Worm (Caenorhabditis elegans) whole organism, L2 larva: ENCODE results near the gene T06E4.21.

Source experiments
- C34F6.9 ChIP-seq: fragments of 150-350 bp; optimal IDR thresholded peaks from 2 replicates; lab custom pipeline; 2014; ENCODE audit warnings: missing biosample characterization, missing genetic modification characterization
- F13H6.1 ChIP-seq: sonication (generic microtip); optimal IDR thresholded peaks from 2 replicates; lab custom pipeline; 2016; ENCODE audit warnings: missing genetic modification characterization, missing compliant biosample characterization
- R02D3.7 ChIP-seq: fragments of 150-350 bp; optimal IDR thresholded peaks from 2 replicates; lab custom pipeline; 2014; ENCODE audit warnings: missing biosample characterization, missing genetic modification characterization
- Y55F3AM.14 ChIP-seq: fragments of 200-800 bp; sonication (Bioruptor generic); optimal IDR thresholded peaks from 2 replicates; lab custom pipeline; 2018; ENCODE audit warnings: mild to moderate bottlenecking, missing genetic modification characterization, missing compliant biosample characterization
- ZK546.5 ChIP-seq: sonication (generic microtip); optimal IDR thresholded peaks from 2 replicates; lab custom pipeline; 2017; ENCODE audit warnings: missing biosample characterization, missing genetic modification characterization
- alr-1 ChIP-seq: fragments of 150-350 bp; optimal IDR thresholded peaks from 2 replicates; lab custom pipeline; 2014; ENCODE audit warnings: missing biosample characterization, missing genetic modification characterization
- blmp-1 ChIP-seq: sonication (generic microtip); optimal IDR thresholded peaks from 2 replicates; lab custom pipeline; 2017; ENCODE audit warnings: missing genetic modification characterization, mild to moderate bottlenecking, missing compliant biosample characterization, antibody characterized with exemption, moderate library complexity; ENCODE audit not compliant: insufficient read depth
- ceh-16 ChIP-seq: fragments of 150-350 bp; optimal IDR thresholded peaks from 2 replicates; lab custom pipeline; 2014; ENCODE audit warnings: missing biosample characterization, missing genetic modification characterization
- ceh-82 ChIP-seq: fragments of 150-350 bp; optimal IDR thresholded peaks from 2 replicates; lab custom pipeline; 2014; ENCODE audit warnings: missing biosample characterization, missing genetic modification characterization
- dmd-4 ChIP-seq: sonication (generic microtip); optimal IDR thresholded peaks from 2 replicates; lab custom pipeline; 2017; ENCODE audit warnings: missing biosample characterization, missing genetic modification characterization
- egl-27 ChIP-seq: sonication (generic microtip); optimal IDR thresholded peaks from 3 replicates; lab custom pipeline; 2017; ENCODE audit warnings: missing biosample characterization, missing genetic modification reagents, missing genetic modification characterization
- elt-1 ChIP-seq: fragments of 150-350 bp; optimal IDR thresholded peaks from 2 replicates; lab custom pipeline; 2014; ENCODE audit warnings: missing biosample characterization, missing genetic modification characterization
- elt-3 ChIP-seq: sonication (generic microtip); optimal IDR thresholded peaks from 2 replicates; lab custom pipeline; 2017; ENCODE audit warnings: missing biosample characterization, missing genetic modification characterization
- fos-1 ChIP-seq: fragments of 150-350 bp; optimal IDR thresholded peaks from 2 replicates; lab custom pipeline; 2014; ENCODE audit warnings: missing biosample characterization, missing genetic modification characterization
- lin-11 ChIP-seq: fragments of 150-350 bp; sonication (generic microtip); optimal IDR thresholded peaks from 2 replicates; lab custom pipeline; 2014; ENCODE audit warnings: missing biosample characterization, missing genetic modification characterization, inconsistent platforms, mixed read lengths
- lin-39 ChIP-seq: fragments of 150-350 bp; optimal IDR thresholded peaks from 2 replicates; lab custom pipeline; 2014; ENCODE audit warnings: missing biosample characterization, missing genetic modification reagents, missing genetic modification characterization
- lsy-2 ChIP-seq, 2 experiments: fragments of 150-350 bp in 1 of 2; sonication (generic microtip) in 1 of 2; optimal IDR thresholded peaks; 2 replicates each; lab custom pipeline; 2014 to 2017; ENCODE audit warnings: missing biosample characterization in 2 of 2, missing genetic modification characterization in 2 of 2
- mab-5 ChIP-seq: fragments of 150-350 bp; optimal IDR thresholded peaks from 2 replicates; lab custom pipeline; 2014; ENCODE audit warnings: missing biosample characterization, missing genetic modification characterization
- mbf-1 ChIP-seq: sonication (generic microtip); optimal IDR thresholded peaks from 2 replicates; lab custom pipeline; 2017; ENCODE audit warnings: missing biosample characterization, missing genetic modification characterization
- mdl-1 ChIP-seq, 2 experiments: fragments of 150-350 bp in 1 of 2; sonication (generic microtip) in 1 of 2; optimal IDR thresholded peaks; 2 replicates each; lab custom pipeline; 2017; ENCODE audit warnings: missing biosample characterization in 2 of 2, missing genetic modification characterization in 2 of 2
- nhr-10 ChIP-seq: sonication (generic microtip); optimal IDR thresholded peaks from 2 replicates; lab custom pipeline; 2017; ENCODE audit warnings: missing biosample characterization, missing genetic modification characterization
- nhr-129 ChIP-seq: fragments of 150-350 bp; optimal IDR thresholded peaks from 2 replicates; lab custom pipeline; 2014; ENCODE audit warnings: missing biosample characterization, missing genetic modification characterization
- nhr-23 ChIP-seq: fragments of 150-350 bp; optimal IDR thresholded peaks from 2 replicates; lab custom pipeline; 2014; ENCODE audit warnings: missing biosample characterization, missing genetic modification reagents, missing genetic modification characterization
- nhr-237 ChIP-seq: fragments of 150-350 bp; optimal IDR thresholded peaks from 2 replicates; lab custom pipeline; 2014; ENCODE audit warnings: missing biosample characterization, missing genetic modification characterization
- nhr-25 ChIP-seq: fragments of 150-350 bp; sonication (generic microtip); optimal IDR thresholded peaks from 3 replicates; lab custom pipeline; 2014; ENCODE audit warnings: missing biosample characterization, missing genetic modification characterization
- peb-1 ChIP-seq: fragments of 150-350 bp; optimal IDR thresholded peaks from 2 replicates; lab custom pipeline; 2014; ENCODE audit warnings: missing biosample characterization, missing genetic modification characterization
- skn-1 ChIP-seq: sonication (generic microtip); optimal IDR thresholded peaks from 2 replicates; lab custom pipeline; 2017; ENCODE audit warnings: missing biosample characterization, missing genetic modification characterization
- sma-3 ChIP-seq: sonication (generic microtip); optimal IDR thresholded peaks from 2 replicates; lab custom pipeline; 2016; ENCODE audit warnings: missing genetic modification reagents, missing genetic modification characterization, missing compliant biosample characterization
- sma-9 ChIP-seq, 2 experiments: fragments of 150-350 bp in 1 of 2; sonication (generic microtip) in 1 of 2; optimal IDR thresholded peaks; 2 replicates each; lab custom pipeline; 2014 to 2016; ENCODE audit warnings: missing genetic modification characterization in 2 of 2, mild to moderate bottlenecking in 1 of 2, missing biosample characterization in 1 of 2, missing compliant biosample characterization in 1 of 2, missing genetic modification reagents in 1 of 2, moderate library complexity in 1 of 2
- unc-39 ChIP-seq: fragments of 150-350 bp; optimal IDR thresholded peaks from 2 replicates; lab custom pipeline; 2014; ENCODE audit warnings: missing biosample characterization, missing genetic modification characterization
- unc-55 ChIP-seq: fragments of 150-350 bp; sonication (generic microtip); optimal IDR thresholded peaks from 3 replicates; lab custom pipeline; 2014; ENCODE audit warnings: missing biosample characterization, missing genetic modification reagents, missing genetic modification characterization
- zag-1 ChIP-seq: fragments of 150-350 bp; optimal IDR thresholded peaks from 2 replicates; lab custom pipeline; 2014; ENCODE audit warnings: missing biosample characterization, missing genetic modification characterization
- ztf-1 ChIP-seq: fragments of 200-800 bp; sonication (Bioruptor generic); conservative IDR thresholded peaks from 2 replicates; pipeline ENCODE4 v1.3.6; 2022; ENCODE audit warnings: missing genetic modification characterization, missing compliant biosample characterization
- ztf-11 ChIP-seq: sonication (generic microtip); optimal IDR thresholded peaks from 2 replicates; lab custom pipeline; 2017; ENCODE audit warnings: missing biosample characterization, missing genetic modification characterization

The T06E4.21 gene

DNA sequence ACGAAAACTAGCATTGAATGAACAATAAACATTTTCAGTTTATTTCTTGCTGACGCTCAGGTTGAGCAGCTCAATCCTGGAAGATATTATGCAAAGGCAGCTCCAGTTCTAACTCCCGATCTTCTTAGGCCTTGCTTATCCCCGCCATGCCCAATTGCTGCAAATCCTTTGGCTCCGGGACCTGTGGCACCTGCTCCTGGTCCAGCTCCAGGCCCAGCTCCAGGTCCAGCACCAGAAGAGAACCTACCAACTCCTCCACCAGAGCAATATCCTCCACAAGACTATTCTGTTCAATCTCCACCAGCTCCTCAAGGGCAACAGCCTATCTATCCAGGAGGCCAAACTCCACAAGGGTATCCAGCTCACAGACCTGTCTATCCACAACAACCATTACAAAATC is 35.3 kb upstream of the T06E4.21 start:
- TF ChIP-seq unc-55: no peak
- no peak for TF ChIP-seq egl-27 (tag; lab: Kevin White, UChicago)

- TF ChIP-seq F13H6.1 (tag; lab: Kevin White, UChicago): no peak
- TF ChIP-seq, all 48 proteins: peak for 0
Observed at ce11 chrV:9616687-9617086, 34.7 kb upstream of the T06E4.21 start.

ce11 chrV:9618420-9618819 is 33.0 kb upstream of the T06E4.21 start:
- no peak for TF ChIP-seq egl-27 (tag; lab: Kevin White, UChicago)
- no peak for TF ChIP-seq nhr-237 (tag; lab: Kevin White, UChicago)

DNA sequence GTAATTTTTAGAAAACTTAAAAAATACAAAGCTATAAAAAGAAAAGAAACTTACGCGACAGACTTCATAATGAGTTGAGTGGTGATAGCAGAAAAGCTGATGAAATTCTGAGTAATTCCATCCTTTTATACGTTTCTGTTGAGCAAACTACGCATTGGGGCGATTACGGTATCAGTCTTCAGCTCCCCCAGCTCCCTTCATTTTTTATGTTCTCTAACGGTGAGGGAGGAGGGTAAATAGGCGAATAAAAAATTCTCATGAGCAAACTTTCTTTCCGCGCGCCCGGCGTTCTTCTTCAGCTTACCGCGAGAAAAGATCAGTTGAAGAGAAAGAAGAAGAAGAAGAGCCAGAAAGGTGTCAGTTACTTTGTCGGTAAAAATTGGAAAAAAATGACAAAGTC is 32.5 kb upstream of the T06E4.21 start, which contains the start of gene idpc-7:
idpc-7 (minus strand) TSS at position 101 of the 400 bp plus-strand sequence.
- no peak for TF ChIP-seq R02D3.7 (tag; lab: Kevin White, UChicago)
- no peak for TF ChIP-seq elt-1 (tag; lab: Kevin White, UChicago)
- TF ChIP-seq sma-3 (GFP tag; lab: Kevin White, UChicago): no peak
- no peak for TF ChIP-seq lin-11 (tag; lab: Kevin White, UChicago)
- TF ChIP-seq sma-9 (GFP tag; optimal IDR thresholded peaks at IDR 0.05; lab: Kevin White, UChicago): no peak
- TF ChIP-seq sma-9 (tag; optimal IDR thresholded peaks at IDR 0.05; lab: Kevin White, UChicago): no peak
- no peak for TF ChIP-seq lin-39 (tag; lab: Kevin White, UChicago)
- TF ChIP-seq ztf-1 (GFP tag; lab: Robert Waterston, UW): no peak
- TF ChIP-seq blmp-1 (tag; lab: Kevin White, UChicago): no peak
- TF ChIP-seq ceh-16: no peak
- no peak for TF ChIP-seq dmd-4 (tag; lab: Kevin White, UChicago)
- TF ChIP-seq alr-1 (tag; lab: Kevin White, UChicago): no peak
- no peak for TF ChIP-seq mbf-1 (tag; lab: Kevin White, UChicago)
- TF ChIP-seq nhr-25 (tag; lab: Kevin White, UChicago): no peak
- no peak for TF ChIP-seq unc-39 (tag; lab: Kevin White, UChicago)

DNA sequence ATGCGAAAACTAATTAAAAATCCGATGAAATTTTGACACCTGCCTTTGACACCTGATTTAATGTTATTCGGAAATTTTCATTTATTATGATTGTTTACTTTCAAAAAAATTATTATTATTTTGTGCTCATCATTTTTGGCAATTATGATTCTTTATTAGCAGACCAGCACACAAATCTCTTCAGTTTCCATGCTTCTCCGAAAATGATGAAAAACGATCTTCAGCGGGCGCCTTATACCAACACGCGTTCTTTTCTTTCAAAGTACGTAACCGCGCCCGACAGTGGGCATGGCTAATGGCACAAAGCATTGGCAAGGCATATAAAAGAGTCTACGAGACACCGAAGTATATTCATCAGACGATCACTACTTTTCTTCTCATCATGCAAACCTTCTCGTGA is 31.5 kb upstream of the T06E4.21 start, which contains the start of gene idpc-6:
idpc-6 (plus strand) TSS at position 301 of the 400 bp plus-strand sequence.
- TF ChIP-seq ceh-82 (tag; lab: Kevin White, UChicago) (no peak), nhr-23 (tag; lab: Kevin White, UChicago) (no peak), nhr-129 (tag; lab: Kevin White, UChicago) (no peak), ztf-1 (GFP tag; lab: Robert Waterston, UW) (no peak), elt-3 (tag; lab: Kevin White, UChicago) (no peak), C34F6.9 (tag; lab: Kevin White, UChicago) (no peak), mab-5 (tag; lab: Kevin White, UChicago) (no peak), R02D3.7 (tag; lab: Kevin White, UChicago) (no peak), dmd-4 (tag; lab: Kevin White, UChicago) (no peak), lsy-2 (tag; optimal IDR thresholded peaks at IDR 0.05; lab: Kevin White, UChicago) (no peak), skn-1 (no peak), nhr-237 (tag; lab: Kevin White, UChicago) (no peak), mbf-1 (tag; lab: Kevin White, UChicago) (no peak), mdl-1 (tag; optimal IDR thresholded peaks at IDR 0.05; lab: Kevin White, UChicago) (no peak), ztf-11 (tag; lab: Kevin White, UChicago) (no peak), fos-1 (tag; lab: Kevin White, UChicago) (no peak), alr-1 (tag; lab: Kevin White, UChicago) (no peak), peb-1 (tag; lab: Kevin White, UChicago) (no peak)

DNA sequence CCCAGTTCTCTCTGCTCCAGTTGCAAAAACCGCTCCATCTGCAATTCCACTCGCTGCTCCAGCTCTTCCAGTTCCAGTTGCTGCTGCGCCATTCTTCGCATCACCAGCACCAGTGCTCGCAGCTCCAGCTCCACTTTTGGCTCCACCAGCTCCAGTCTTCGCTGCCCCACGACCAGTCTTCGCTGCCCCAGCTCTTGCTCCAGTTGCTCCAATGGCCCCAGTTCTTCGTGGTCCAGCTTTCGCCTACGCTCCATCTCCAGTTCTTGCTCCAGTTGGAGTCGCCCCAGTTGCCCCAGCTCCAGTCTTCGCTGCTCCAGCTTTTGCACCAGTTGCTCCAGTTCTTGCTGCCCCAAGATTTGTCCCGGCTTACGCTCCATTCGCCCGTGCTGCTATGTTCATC is 31.0 kb upstream of the T06E4.21 start:
- TF ChIP-seq zag-1 (tag; lab: Kevin White, UChicago) (no peak), Y55F3AM.14 (GFP tag; lab: Kevin White, UChicago) (no peak), sma-3 (GFP tag; lab: Kevin White, UChicago) (no peak), nhr-129 (tag; lab: Kevin White, UChicago) (no peak), ZK546.5 (tag; lab: Kevin White, UChicago) (no peak), nhr-10 (tag; lab: Kevin White, UChicago) (no peak)
